Worm (Caenorhabditis elegans): ENCODE results near the gene srw-17.
"Not testable (repeated sequence)": the region's sequence is repeated elsewhere in the genome, so short reads cannot be mapped to it uniquely, and the experiment has no call there.

DNA sequence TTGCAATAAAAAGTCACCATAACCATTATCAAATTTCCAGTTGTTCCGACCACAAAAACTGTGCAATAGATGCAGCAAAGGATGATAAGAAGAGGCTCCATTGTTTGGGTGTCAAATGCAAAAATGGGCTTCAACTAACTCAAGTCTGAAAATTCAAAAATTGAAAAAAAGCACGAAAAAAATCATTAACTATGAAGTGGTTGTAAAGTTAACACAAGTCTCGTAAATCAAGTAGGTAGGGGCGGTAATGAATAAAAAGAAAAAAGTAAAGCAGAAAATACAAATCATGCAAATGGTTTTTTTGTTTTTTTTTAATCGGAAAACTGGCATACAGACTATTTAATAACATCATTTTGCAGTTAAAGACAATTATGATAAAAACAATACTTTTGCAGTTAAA lies 20.1 kb downstream of the srw-17 start, which contains the start of gene srsx-39:
- not testable (repeated sequence) for TF ChIP-seq ceh-45 (GFP tag; IDR thresholded peaks at IDR 0.05); fkh-10 (GFP tag; optimal IDR thresholded peaks at IDR 0.05); ama-1 (optimal IDR thresholded peaks at IDR 0.05); unc-3 (GFP tag; conservative IDR thresholded peaks at IDR 0.05); unc-3 (tag; optimal IDR thresholded peaks at IDR 0.05); pqm-1 (tag; optimal IDR thresholded peaks at IDR 0.05); Y22D7AL.16 (tag; optimal IDR thresholded peaks at IDR 0.05); hlh-6 (tag; optimal IDR thresholded peaks at IDR 0.05); zip-5 (tag; optimal IDR thresholded peaks at IDR 0.05); hlh-8 (tag; optimal IDR thresholded peaks at IDR 0.05); pha-4 (tag; optimal IDR thresholded peaks at IDR 0.05); ref-2 (tag; optimal IDR thresholded peaks at IDR 0.05); K09A11.1 (tag; optimal IDR thresholded peaks at IDR 0.05; ENCODE audit: insufficient read depth)

Measured in whole organism, late embryonic.